Fruit fly (Drosophila melanogaster) whole organism, embryonic: Measurements from ENCODE around the gene kel.

Experiments used
- Blimp-1 ChIP-seq: fragments of 200-800 bp; sonication (Bioruptor generic); optimal IDR thresholded peaks from 3 replicates; lab custom pipeline; 2018; ENCODE audit warnings: missing biosample characterization, missing genetic modification characterization, mild to moderate bottlenecking, moderate library complexity, missing genetic modification reagents
- Bteb2 ChIP-seq: fragments of 200-800 bp; sonication (Bioruptor generic); optimal IDR thresholded peaks from 2 replicates; lab custom pipeline; 2016; ENCODE audit warnings: missing biosample characterization, missing genetic modification characterization
- CG10274 ChIP-seq: fragments of 200-800 bp; sonication (Bioruptor generic); optimal IDR thresholded peaks from 3 replicates; lab custom pipeline; 2017; ENCODE audit warnings: missing biosample characterization, mild to moderate bottlenecking, missing genetic modification characterization
- CG12744 ChIP-seq: fragments of 200-800 bp; sonication (Bioruptor generic); optimal IDR thresholded peaks from 2 replicates; lab custom pipeline; 2016; ENCODE audit warnings: missing biosample characterization, missing genetic modification characterization
- CG12769 ChIP-seq: fragments of 200-800 bp; sonication (Bioruptor generic); optimal IDR thresholded peaks from 2 replicates; lab custom pipeline; 2019; ENCODE audit warnings: missing biosample characterization, mild to moderate bottlenecking, missing genetic modification characterization, moderate library complexity
- CG14667 ChIP-seq: fragments of 200-800 bp; sonication (Bioruptor generic); IDR thresholded peaks from 2 replicates; pipeline ENCODE4 v1.3.6; 2022; ENCODE audit warnings: missing biosample characterization, missing genetic modification characterization
- CG16863 ChIP-seq: fragments of 200-800 bp; sonication (Bioruptor generic); optimal IDR thresholded peaks from 3 replicates; lab custom pipeline; 2016; ENCODE audit warnings: missing biosample characterization, missing genetic modification characterization
- CG17186 ChIP-seq: fragments of 200-800 bp; sonication (Bioruptor generic); optimal IDR thresholded peaks from 3 replicates; lab custom pipeline; 2017; ENCODE audit warnings: missing biosample characterization, missing genetic modification reagents, missing genetic modification characterization
- CG17829 ChIP-seq: fragments of 200-800 bp; optimal IDR thresholded peaks from 2 replicates; lab custom pipeline; 2019; ENCODE audit warnings: missing biosample characterization, mild to moderate bottlenecking, missing genetic modification characterization, moderate library complexity
- CG1832 ChIP-seq: fragments of 200-800 bp; sonication (Bioruptor generic); optimal IDR thresholded peaks from 2 replicates; lab custom pipeline; 2017; ENCODE audit warnings: missing biosample characterization, mild to moderate bottlenecking, missing genetic modification characterization, inconsistent platforms
- CG2120 ChIP-seq: fragments of 200-800 bp; sonication (Bioruptor generic); optimal IDR thresholded peaks from 3 replicates; lab custom pipeline; 2016; ENCODE audit warnings: missing biosample characterization, missing genetic modification characterization
- CG2202 ChIP-seq: fragments of 200-800 bp; sonication (Bioruptor generic); optimal IDR thresholded peaks from 2 replicates; lab custom pipeline; 2018; ENCODE audit warnings: missing biosample characterization, mild to moderate bottlenecking, missing genetic modification characterization
- CG2678 ChIP-seq: fragments of 200-800 bp; sonication (Bioruptor generic); optimal IDR thresholded peaks from 3 replicates; lab custom pipeline; 2019; ENCODE audit warnings: missing biosample characterization, mild to moderate bottlenecking, missing genetic modification characterization, moderate library complexity
- CG31388 ChIP-seq: fragments of 200-800 bp; sonication (Bioruptor generic); optimal IDR thresholded peaks from 2 replicates; lab custom pipeline; 2016; ENCODE audit warnings: missing biosample characterization, missing genetic modification characterization
- CG3281 ChIP-seq: fragments of 200-800 bp; sonication (Bioruptor generic); optimal IDR thresholded peaks from 3 replicates; lab custom pipeline; 2017; ENCODE audit warnings: missing biosample characterization, mild to moderate bottlenecking, missing genetic modification characterization
- CG3995 ChIP-seq: fragments of 200-800 bp; sonication (Bioruptor generic); optimal IDR thresholded peaks from 3 replicates; lab custom pipeline; 2016; ENCODE audit warnings: missing biosample characterization, missing genetic modification characterization
- CG5180 ChIP-seq: fragments of 200-800 bp; sonication (Bioruptor generic); optimal IDR thresholded peaks from 3 replicates; lab custom pipeline; 2017; ENCODE audit warnings: missing biosample characterization, missing genetic modification characterization, mild to moderate bottlenecking, moderate library complexity, missing genetic modification reagents
- CG6765 ChIP-seq: fragments of 200-800 bp; sonication (Bioruptor generic); optimal IDR thresholded peaks from 3 replicates; lab custom pipeline; 2017; ENCODE audit warnings: missing biosample characterization, mild to moderate bottlenecking, missing genetic modification characterization
- CG7372 ChIP-seq: fragments of 200-800 bp; sonication (Bioruptor generic); IDR thresholded peaks from 2 replicates; pipeline ENCODE4 v1.3.6; 2022; ENCODE audit warnings: missing biosample characterization, missing genetic modification characterization
- CG9817 ChIP-seq: fragments of 200-800 bp; sonication (Bioruptor generic); optimal IDR thresholded peaks from 2 replicates; lab custom pipeline; 2018; ENCODE audit warnings: missing biosample characterization, mild to moderate bottlenecking, missing genetic modification characterization, moderate library complexity
- CoRest ChIP-seq: fragments of 200-800 bp; sonication (Bioruptor generic); optimal IDR thresholded peaks from 3 replicates; lab custom pipeline; 2018; ENCODE audit warnings: missing biosample characterization, mild to moderate bottlenecking, missing genetic modification characterization, moderate library complexity
- Dfd ChIP-seq, 2 experiments: fragments of >200 bp; optimal IDR thresholded peaks; 2 replicates each; lab custom pipeline; 2017; ENCODE audit warnings: missing biosample characterization in 2 of 2, missing genetic modification characterization in 2 of 2
- GATAe ChIP-seq: fragments of 200-800 bp; sonication (Bioruptor generic); conservative IDR thresholded peaks from 2 replicates; pipeline ENCODE4 v1.3.6; 2022; ENCODE audit warnings: missing biosample characterization, missing genetic modification characterization
- Hr78 ChIP-seq, 2 experiments: fragments of 200-800 bp in 1 of 2; fragments of >200 bp in 1 of 2; sonication (Bioruptor generic) in 1 of 2; optimal IDR thresholded peaks; 2 replicates each; lab custom pipeline; 2017 to 2019; ENCODE audit warnings: missing biosample characterization in 2 of 2, missing genetic modification characterization in 2 of 2, mild to moderate bottlenecking in 1 of 2, moderate library complexity in 1 of 2
- Jarid2 ChIP-seq: fragments of 200-800 bp; sonication (Bioruptor generic); optimal IDR thresholded peaks from 3 replicates; lab custom pipeline; 2017; ENCODE audit warnings: mild to moderate bottlenecking, missing biosample characterization, missing genetic modification reagents, missing genetic modification characterization
- MBD-R2 ChIP-seq: fragments of 200-800 bp; sonication (Bioruptor generic); IDR thresholded peaks from 2 replicates; pipeline ENCODE4 v1.3.6; 2022; ENCODE audit warnings: missing biosample characterization, missing genetic modification characterization
- Meics ChIP-seq: fragments of 200-800 bp; sonication (Bioruptor generic); optimal IDR thresholded peaks from 2 replicates; lab custom pipeline; 2017; ENCODE audit warnings: missing biosample characterization, mild to moderate bottlenecking, missing genetic modification characterization
- Mrtf ChIP-seq: fragments of 200-800 bp; sonication (Bioruptor generic); IDR thresholded peaks from 3 replicates; pipeline ENCODE4 v1.3.6; 2022; ENCODE audit warnings: missing biosample characterization, missing genetic modification characterization
- Ptx1 ChIP-seq: fragments of 200-800 bp; sonication (Bioruptor generic); IDR thresholded peaks from 2 replicates; pipeline ENCODE4 v1.3.6; 2022; ENCODE audit warnings: missing biosample characterization, missing genetic modification characterization
- Rfx ChIP-seq: fragments of 200-800 bp; sonication (Bioruptor generic); IDR thresholded peaks from 2 replicates; pipeline ENCODE4 v1.3.6; 2022; ENCODE audit warnings: missing biosample characterization, missing genetic modification characterization
- Sry-β ChIP-seq: fragments of 200-800 bp; sonication (Bioruptor generic); optimal IDR thresholded peaks from 2 replicates; lab custom pipeline; 2018; ENCODE audit warnings: missing biosample characterization, mild to moderate bottlenecking, missing genetic modification characterization, moderate library complexity
- az2 ChIP-seq: fragments of 200-800 bp; sonication (Bioruptor generic); optimal IDR thresholded peaks from 3 replicates; lab custom pipeline; 2016; ENCODE audit warnings: missing biosample characterization, missing genetic modification characterization
- bab2 ChIP-seq: fragments of 200-800 bp; sonication (Bioruptor generic); optimal IDR thresholded peaks from 2 replicates; lab custom pipeline; 2016; ENCODE audit warnings: missing biosample characterization, missing genetic modification characterization
- chn ChIP-seq: fragments of 200-800 bp; sonication (Bioruptor generic); optimal IDR thresholded peaks from 2 replicates; lab custom pipeline; 2016; ENCODE audit warnings: missing biosample characterization, missing genetic modification characterization
- dmrt11E ChIP-seq: fragments of 200-800 bp; sonication (Bioruptor generic); optimal IDR thresholded peaks from 3 replicates; lab custom pipeline; 2018; ENCODE audit warnings: missing biosample characterization, mild to moderate bottlenecking, missing genetic modification characterization, moderate library complexity
- dysf ChIP-seq: fragments of 200-800 bp; sonication (Bioruptor generic); IDR thresholded peaks from 3 replicates; pipeline ENCODE4 v1.3.6; 2022; ENCODE audit warnings: missing biosample characterization, missing genetic modification characterization
- esg ChIP-seq: fragments of 200-800 bp; sonication (Bioruptor generic); conservative IDR thresholded peaks from 2 replicates; pipeline ENCODE4 v1.3.6; 2022; ENCODE audit warnings: missing biosample characterization, missing genetic modification characterization
- fu2 ChIP-seq: fragments of 200-800 bp; sonication (Bioruptor generic); optimal IDR thresholded peaks from 2 replicates; lab custom pipeline; 2016; ENCODE audit warnings: missing biosample characterization, missing genetic modification characterization
- gsb-n ChIP-seq: fragments of 200-800 bp; sonication (Bioruptor generic); optimal IDR thresholded peaks from 3 replicates; lab custom pipeline; 2018; ENCODE audit warnings: missing biosample characterization, mild to moderate bottlenecking, missing genetic modification characterization
- lab ChIP-seq: fragments of 200-800 bp; sonication (Bioruptor generic); optimal IDR thresholded peaks from 3 replicates; lab custom pipeline; 2017; ENCODE audit warnings: missing biosample characterization, missing genetic modification characterization, mild to moderate bottlenecking, moderate library complexity, missing genetic modification reagents
- pan ChIP-seq, 4 experiments: fragments of >200 bp in 3 of 4; fragments of 200-800 bp in 1 of 4; sonication (Bioruptor generic) in 1 of 4; optimal IDR thresholded peaks in 3 of 4; IDR thresholded peaks in 1 of 4; 2 replicates each; pipeline versions ENCODE4 v1.3.6 to Lab custom; 2017 to 2022; ENCODE audit warnings: missing biosample characterization in 2 of 4, missing genetic modification characterization in 2 of 4, mixed read lengths in 1 of 4
- pum ChIP-seq: fragments of 200-800 bp; sonication (Bioruptor generic); optimal IDR thresholded peaks from 2 replicates; lab custom pipeline; 2016; ENCODE audit warnings: missing biosample characterization, missing genetic modification characterization
- sd ChIP-seq: fragments of 200-800 bp; sonication (Bioruptor generic); optimal IDR thresholded peaks from 3 replicates; lab custom pipeline; 2018; ENCODE audit warnings: missing biosample characterization, mild to moderate bottlenecking, missing genetic modification characterization, moderate library complexity
- shn ChIP-seq: fragments of 200-800 bp; sonication (Bioruptor generic); optimal IDR thresholded peaks from 3 replicates; lab custom pipeline; 2016; ENCODE audit warnings: missing biosample characterization, missing genetic modification characterization
- sisA ChIP-seq: fragments of 200-800 bp; sonication (Bioruptor generic); IDR thresholded peaks from 2 replicates; pipeline ENCODE4 v1.3.6; 2022; ENCODE audit warnings: missing biosample characterization, missing genetic modification characterization
- slbo ChIP-seq: fragments of 200-800 bp; sonication (Bioruptor generic); IDR thresholded peaks from 2 replicates; pipeline ENCODE4 v1.3.6; 2022; ENCODE audit warnings: missing biosample characterization, missing genetic modification characterization
- slou ChIP-seq: fragments of 200-800 bp; sonication (Bioruptor generic); optimal IDR thresholded peaks from 3 replicates; lab custom pipeline; 2016; ENCODE audit warnings: missing biosample characterization, missing genetic modification characterization
- slp2 ChIP-seq: fragments of 200-800 bp; sonication (Bioruptor generic); optimal IDR thresholded peaks from 2 replicates; lab custom pipeline; 2016; ENCODE audit warnings: missing biosample characterization, missing genetic modification characterization
- tx ChIP-seq: fragments of 200-800 bp; sonication (Bioruptor generic); optimal IDR thresholded peaks from 2 replicates; lab custom pipeline; 2016; ENCODE audit warnings: missing biosample characterization, missing genetic modification characterization
- usp ChIP-seq: fragments of >200 bp; optimal IDR thresholded peaks from 2 replicates; lab custom pipeline; 2017; ENCODE audit warnings: missing biosample characterization, missing genetic modification characterization

Gene kel

dm6 chr2L:18152172-18152639 is 14.3 kb upstream of the kel start, which contains the start of gene Socs36E (continued):
- TF ChIP-seq pum (GFP tag; lab: Kevin White, UChicago) (no peak), CG12769 (peak; percentile 91), sisA (GFP tag; lab: Robert Waterston, UW) (no peak), Hr78 (GFP tag; optimal IDR thresholded peaks at IDR 0.05; lab: Kevin White, UChicago) (no peak), pan (optimal IDR thresholded peaks at IDR 0.05; lab: Kevin White, UChicago) (no peak), pan (GFP tag; optimal IDR thresholded peaks at IDR 0.05 in 1 of 2, IDR thresholded peaks at IDR 0.05 in 1 of 2) (peak in 1 of 2 experiments; percentile 5), CG17186 (GFP tag; lab: Kevin White, UChicago) (peak; percentile 87), Bteb2 (peak; percentile 18), CG10274 (GFP tag; lab: Kevin White, UChicago) (no peak), bab2 (no peak), chn (GFP tag; lab: Kevin White, UChicago) (no peak), CG6765 (no peak), Jarid2 (peak; percentile 95), Rfx (GFP tag; lab: Robert Waterston, UW) (peak; percentile 59), usp (GFP tag; lab: Kevin White, UChicago) (no peak), CG5180 (no peak), CG17829 (peak; percentile 85), CG3995 (GFP tag; lab: Kevin White, UChicago) (peak; percentile 55), dysf (peak; percentile 34; the same call in 1 of the 3 replicates), CoRest (tag; lab: Kevin White, UChicago) (peak; percentile 44), tx (GFP tag; lab: Kevin White, UChicago) (no peak), CG2678 (tag; lab: Kevin White, UChicago) (peak; percentile 2), Meics (GFP tag; lab: Kevin White, UChicago) (no peak), CG2202 (tag; lab: Kevin White, UChicago) (peak; percentile 37), dmrt11E (tag; lab: Kevin White, UChicago) (no peak), lab (GFP tag; lab: Kevin White, UChicago) (peak; percentile 10), CG16863 (GFP tag; lab: Kevin White, UChicago) (no peak), Blimp-1 (GFP tag; lab: Kevin White, UChicago) (no peak), CG1832 (GFP tag; lab: Kevin White, UChicago) (no peak), CG9817 (tag; lab: Kevin White, UChicago) (peak; percentile 28), CG31388 (GFP tag; lab: Kevin White, UChicago) (no peak), slou (no peak), gsb-n (tag; lab: Kevin White, UChicago) (peak; percentile 47), esg (GFP tag; lab: Robert Waterston, UW) (no peak), slp2 (GFP tag; lab: Kevin White, UChicago) (no peak), Mrtf (GFP tag; lab: Robert Waterston, UW) (no peak), sd (peak; percentile 97), slbo (GFP tag; lab: Robert Waterston, UW) (peak; percentile 40; the same call in 1 of the 2 replicates), MBD-R2 (GFP tag; lab: Robert Waterston, UW) (peak; percentile 56), CG2120 (peak; percentile 9), CG3281 (GFP tag; lab: Kevin White, UChicago) (no peak), shn (GFP tag; lab: Kevin White, UChicago) (no peak), CG14667 (GFP tag; lab: Robert Waterston, UW) (no peak), Ptx1 (no peak), az2 (GFP tag; lab: Kevin White, UChicago) (no peak), Dfd (GFP tag; optimal IDR thresholded peaks at IDR 0.05; lab: Kevin White, UChicago) (no peak), GATAe (GFP tag; lab: Robert Waterston, UW) (no peak), Sry-β (peak; percentile 82), fu2 (GFP tag; lab: Kevin White, UChicago) (no peak), CG7372 (no peak), CG12744 (no peak)
